Fruit fly (Drosophila melanogaster) whole organism, prepupa: ENCODE results near the gene CG32568.

Experiments used
- CG16779 ChIP-seq: fragments of 200-800 bp; sonication (Bioruptor generic); optimal IDR thresholded peaks from 3 replicates; lab custom pipeline; 2017; ENCODE audit warnings: missing biosample characterization, mild to moderate bottlenecking, missing genetic modification characterization
- CG34406 ChIP-seq: fragments of 200-800 bp; sonication (Bioruptor generic); optimal IDR thresholded peaks from 3 replicates; lab custom pipeline; 2016; ENCODE audit warnings: missing biosample characterization, missing genetic modification characterization
- CG8632 ChIP-seq: fragments of 200-800 bp; sonication (Bioruptor generic); optimal IDR thresholded peaks from 3 replicates; lab custom pipeline; 2016; ENCODE audit warnings: missing biosample characterization, missing genetic modification characterization
- Hr39 ChIP-seq: fragments of 200-800 bp; sonication (Bioruptor generic); optimal IDR thresholded peaks from 2 replicates; lab custom pipeline; 2016; ENCODE audit warnings: missing biosample characterization, missing genetic modification characterization
- Smox ChIP-seq: fragments of 200-800 bp; sonication (Bioruptor generic); optimal IDR thresholded peaks from 3 replicates; lab custom pipeline; 2016; ENCODE audit warnings: missing biosample characterization, missing genetic modification characterization
- achi ChIP-seq: fragments of 200-800 bp; sonication (Bioruptor generic); optimal IDR thresholded peaks from 3 replicates; lab custom pipeline; 2016; ENCODE audit warnings: missing biosample characterization, missing genetic modification characterization
- cyc ChIP-seq: fragments of 200-800 bp; sonication (Bioruptor generic); optimal IDR thresholded peaks from 3 replicates; lab custom pipeline; 2016; ENCODE audit warnings: missing biosample characterization, missing genetic modification characterization
- dac ChIP-seq: fragments of 200-800 bp; sonication (Bioruptor generic); optimal IDR thresholded peaks from 2 replicates; lab custom pipeline; 2017; ENCODE audit warnings: missing biosample characterization, mild to moderate bottlenecking, missing genetic modification characterization
- eg ChIP-seq: fragments of 200-800 bp; sonication (Bioruptor generic); IDR thresholded peaks from 3 replicates; pipeline ENCODE4 v1.3.6; 2022; ENCODE audit warnings: missing biosample characterization, missing genetic modification characterization
- ss ChIP-seq, 2 experiments: fragments of 200-800 bp; sonication (Bioruptor generic); optimal IDR thresholded peaks; 2 replicates in 1 of 2; 3 replicates in 1 of 2; lab custom pipeline; 2017 to 2018; ENCODE audit warnings: mild to moderate bottlenecking in 2 of 2, missing biosample characterization in 2 of 2, missing genetic modification characterization in 2 of 2, moderate library complexity in 1 of 2

DNA sequence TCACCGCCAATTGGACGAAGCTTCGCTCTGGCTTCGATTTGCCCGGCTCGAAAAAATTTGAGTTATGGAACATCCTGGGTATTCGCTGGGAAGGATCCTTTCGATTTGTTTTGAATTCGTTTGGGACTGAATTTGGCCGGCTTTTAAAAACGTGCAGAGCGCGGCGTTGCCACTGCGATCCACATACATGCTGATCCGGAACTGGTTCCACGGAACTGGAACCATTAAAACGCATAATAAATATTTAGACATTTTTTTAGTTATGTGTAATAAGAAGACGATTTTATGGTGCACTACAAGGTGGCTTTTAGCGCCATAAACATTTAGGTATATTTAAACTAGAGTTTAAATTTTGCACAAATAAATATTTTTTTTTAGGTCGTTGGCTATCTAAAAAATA, 50.4 kb downstream of the CG32568 start, which contains the start of gene Rrp45:
- TF ChIP-seq CG34406 (GFP tag; lab: Kevin White, UChicago) (no peak), achi (GFP tag; lab: Kevin White, UChicago) (no peak), eg (no peak), Hr39 (GFP tag; lab: Kevin White, UChicago) (no peak), Smox (no peak), CG8632 (GFP tag; lab: Kevin White, UChicago) (no peak), cyc (no peak), CG16779 (no peak), dac (GFP tag; lab: Kevin White, UChicago) (no peak), ss (GFP tag; optimal IDR thresholded peaks at IDR 0.05; lab: Kevin White, UChicago) (no peak)
